Fruit fly (Drosophila melanogaster) whole organism, embryonic: Measurements from ENCODE around the gene CG17105.

ENCODE experiments used
- B-H2 ChIP-seq: fragments of 200-800 bp; sonication (Bioruptor generic); optimal IDR thresholded peaks from 2 replicates; lab custom pipeline; 2018; ENCODE audit warnings: missing biosample characterization, mild to moderate bottlenecking, missing genetic modification characterization
- BEAF-32 ChIP-seq: fragments of 200-800 bp; sonication (Bioruptor generic); optimal IDR thresholded peaks from 3 replicates; lab custom pipeline; 2017; ENCODE audit warnings: missing biosample characterization, missing genetic modification characterization, mild to moderate bottlenecking, moderate library complexity, missing genetic modification reagents
- CG10274 ChIP-seq: fragments of 200-800 bp; sonication (Bioruptor generic); optimal IDR thresholded peaks from 3 replicates; lab custom pipeline; 2017; ENCODE audit warnings: missing biosample characterization, mild to moderate bottlenecking, missing genetic modification characterization
- CG10543 ChIP-seq: fragments of 200-800 bp; sonication (Bioruptor generic); optimal IDR thresholded peaks from 3 replicates; lab custom pipeline; 2017; ENCODE audit warnings: missing biosample characterization, mild to moderate bottlenecking, missing genetic modification characterization, moderate library complexity
- CG10654 ChIP-seq: fragments of 200-800 bp; sonication (Bioruptor generic); optimal IDR thresholded peaks from 2 replicates; lab custom pipeline; 2016; ENCODE audit warnings: missing biosample characterization, missing genetic modification characterization
- CG10959 ChIP-seq: fragments of 200-800 bp; sonication (Bioruptor generic); IDR thresholded peaks from 2 replicates; pipeline ENCODE4 v1.3.6; 2022; ENCODE audit warnings: missing biosample characterization, missing genetic modification characterization
- CG11085 ChIP-seq: fragments of 200-800 bp; sonication (Bioruptor generic); IDR thresholded peaks from 2 replicates; pipeline ENCODE4 v1.3.6; 2022; ENCODE audit warnings: missing biosample characterization, missing genetic modification characterization
- CG11696 ChIP-seq: fragments of 200-800 bp; sonication (Bioruptor generic); IDR thresholded peaks from 2 replicates; pipeline ENCODE4 v1.3.6; 2022; ENCODE audit warnings: missing biosample characterization, missing genetic modification characterization
- CG12769 ChIP-seq: fragments of 200-800 bp; sonication (Bioruptor generic); optimal IDR thresholded peaks from 2 replicates; lab custom pipeline; 2019; ENCODE audit warnings: missing biosample characterization, mild to moderate bottlenecking, missing genetic modification characterization, moderate library complexity
- CG1647 ChIP-seq: fragments of 200-800 bp; sonication (Bioruptor generic); optimal IDR thresholded peaks from 3 replicates; lab custom pipeline; 2016; ENCODE audit warnings: missing biosample characterization, missing genetic modification characterization
- CG17385 ChIP-seq: fragments of 200-800 bp; sonication (Bioruptor generic); optimal IDR thresholded peaks from 3 replicates; lab custom pipeline; 2018; ENCODE audit warnings: missing biosample characterization, mild to moderate bottlenecking, missing genetic modification characterization
- CG17612 ChIP-seq: fragments of 200-800 bp; sonication (Bioruptor generic); IDR thresholded peaks from 2 replicates; pipeline ENCODE4 v1.3.6; 2022; ENCODE audit warnings: missing biosample characterization, missing genetic modification characterization
- CG1832 ChIP-seq: fragments of 200-800 bp; sonication (Bioruptor generic); optimal IDR thresholded peaks from 2 replicates; lab custom pipeline; 2017; ENCODE audit warnings: missing biosample characterization, mild to moderate bottlenecking, missing genetic modification characterization, inconsistent platforms
- CG18476 ChIP-seq: fragments of 200-800 bp; sonication (Bioruptor generic); optimal IDR thresholded peaks from 2 replicates; lab custom pipeline; 2016; ENCODE audit warnings: missing biosample characterization, mild to moderate bottlenecking, missing genetic modification characterization
- CG2875 ChIP-seq: fragments of 200-800 bp; sonication (Bioruptor generic); optimal IDR thresholded peaks from 2 replicates; lab custom pipeline; 2017; ENCODE audit warnings: missing biosample characterization, mild to moderate bottlenecking, missing genetic modification characterization, missing genetic modification reagents
- CG31441 ChIP-seq: fragments of 200-800 bp; sonication (Bioruptor generic); IDR thresholded peaks from 2 replicates; pipeline ENCODE4 v1.3.6; 2022; ENCODE audit warnings: missing biosample characterization, missing genetic modification characterization
- CG34422 ChIP-seq: fragments of 200-800 bp; sonication (Bioruptor generic); IDR thresholded peaks from 3 replicates; pipeline ENCODE4 v1.3.6; 2022; ENCODE audit warnings: missing biosample characterization, missing genetic modification characterization
- CG6654 ChIP-seq: fragments of 200-800 bp; sonication (Bioruptor generic); optimal IDR thresholded peaks from 2 replicates; lab custom pipeline; 2017; ENCODE audit warnings: missing biosample characterization, mild to moderate bottlenecking, missing genetic modification characterization
- CG7987 ChIP-seq: fragments of 200-800 bp; sonication (Bioruptor generic); optimal IDR thresholded peaks from 2 replicates; lab custom pipeline; 2018; ENCODE audit warnings: missing biosample characterization, mild to moderate bottlenecking, missing genetic modification characterization, moderate library complexity
- CG9817 ChIP-seq: fragments of 200-800 bp; sonication (Bioruptor generic); optimal IDR thresholded peaks from 2 replicates; lab custom pipeline; 2018; ENCODE audit warnings: missing biosample characterization, mild to moderate bottlenecking, missing genetic modification characterization, moderate library complexity
- CG9932 ChIP-seq: fragments of 200-800 bp; sonication (Bioruptor generic); IDR thresholded peaks from 2 replicates; pipeline ENCODE4 v1.3.6; 2022; ENCODE audit warnings: missing biosample characterization, missing genetic modification characterization
- D ChIP-seq, 2 experiments: fragments of 200-800 bp in 1 of 2; fragments of >200 bp in 1 of 2; sonication (Bioruptor generic) in 1 of 2; optimal IDR thresholded peaks; 2 replicates in 1 of 2; 3 replicates in 1 of 2; lab custom pipeline; 2017; ENCODE audit warnings: mild to moderate bottlenecking in 1 of 2, missing biosample characterization in 1 of 2, missing genetic modification characterization in 1 of 2, missing genetic modification reagents in 1 of 2
- Dip2 ChIP-seq: fragments of 200-800 bp; sonication (Bioruptor generic); IDR thresholded peaks from 2 replicates; pipeline ENCODE4 v1.3.6; 2022; ENCODE audit warnings: missing biosample characterization, missing genetic modification characterization
- Dll ChIP-seq: fragments of 200-800 bp; sonication (Bioruptor generic); IDR thresholded peaks from 4 replicates; pipeline ENCODE4 v1.3.6; 2022; ENCODE audit warnings: missing biosample characterization, missing genetic modification characterization; ENCODE audit not compliant: partially characterized antibody
- Fer2 ChIP-seq: fragments of 200-800 bp; sonication (Bioruptor generic); optimal IDR thresholded peaks from 2 replicates; lab custom pipeline; 2018; ENCODE audit warnings: missing biosample characterization, mild to moderate bottlenecking, missing genetic modification characterization, moderate library complexity
- HmgZ ChIP-seq: fragments of 200-800 bp; sonication (Bioruptor generic); optimal IDR thresholded peaks from 2 replicates; lab custom pipeline; 2018; ENCODE audit warnings: missing biosample characterization, mild to moderate bottlenecking, missing genetic modification characterization
- Hmr ChIP-seq: fragments of 200-800 bp; sonication (Bioruptor generic); optimal IDR thresholded peaks from 3 replicates; lab custom pipeline; 2017; ENCODE audit warnings: mild to moderate bottlenecking, missing biosample characterization, missing genetic modification reagents, missing genetic modification characterization
- Myb ChIP-seq: fragments of 200-800 bp; sonication (Bioruptor generic); optimal IDR thresholded peaks from 2 replicates; lab custom pipeline; 2016; ENCODE audit warnings: missing biosample characterization, missing genetic modification characterization
- NFAT ChIP-seq: fragments of 200-800 bp; sonication (Bioruptor generic); IDR thresholded peaks from 2 replicates; pipeline ENCODE4 v1.3.6; 2022; ENCODE audit warnings: missing biosample characterization, missing genetic modification characterization
- Usf ChIP-seq: fragments of 200-800 bp; sonication (Bioruptor generic); optimal IDR thresholded peaks from 2 replicates; lab custom pipeline; 2017; ENCODE audit warnings: missing genotype, missing biosample characterization, missing genetic modification characterization
- aop ChIP-seq: fragments of 200-800 bp; sonication (Bioruptor generic); IDR thresholded peaks from 2 replicates; pipeline ENCODE4 v1.3.6; 2022; ENCODE audit warnings: missing biosample characterization, missing genetic modification characterization
- ash1 ChIP-seq: fragments of 200-800 bp; sonication (Bioruptor generic); optimal IDR thresholded peaks from 2 replicates; lab custom pipeline; 2018; ENCODE audit warnings: missing biosample characterization, mild to moderate bottlenecking, missing genetic modification characterization
- bsh ChIP-seq, 2 experiments: fragments of 200-800 bp; sonication (Bioruptor generic); optimal IDR thresholded peaks; 2 replicates each; lab custom pipeline; 2017 to 2018; ENCODE audit warnings: mild to moderate bottlenecking in 2 of 2, missing biosample characterization in 2 of 2, missing genetic modification characterization in 2 of 2, moderate library complexity in 1 of 2
- danr ChIP-seq: fragments of 200-800 bp; sonication (Bioruptor generic); IDR thresholded peaks from 2 replicates; pipeline ENCODE4 v1.3.6; 2022; ENCODE audit warnings: missing biosample characterization, missing genetic modification characterization
- disco-r ChIP-seq: fragments of 200-800 bp; sonication (Bioruptor generic); optimal IDR thresholded peaks from 2 replicates; lab custom pipeline; 2016; ENCODE audit warnings: missing biosample characterization, missing genetic modification characterization
- dm ChIP-seq: fragments of 200-800 bp; sonication (Bioruptor generic); optimal IDR thresholded peaks from 3 replicates; lab custom pipeline; 2016; ENCODE audit warnings: missing biosample characterization, missing genetic modification characterization
- eve ChIP-seq, 2 experiments: fragments of >200 bp; optimal IDR thresholded peaks; 2 replicates each; lab custom pipeline; 2017; ENCODE audit warnings: missing biosample characterization in 2 of 2, missing genetic modification characterization in 2 of 2
- fd96Cb ChIP-seq: fragments of 200-800 bp; sonication (Bioruptor generic); optimal IDR thresholded peaks from 2 replicates; lab custom pipeline; 2018; ENCODE audit warnings: missing biosample characterization, mild to moderate bottlenecking, missing genetic modification characterization, moderate library complexity
- insv ChIP-seq, 2 experiments: fragments of 200-800 bp; sonication (Bioruptor generic); optimal IDR thresholded peaks; 3 replicates each; lab custom pipeline; 2016 to 2018; ENCODE audit warnings: missing biosample characterization in 2 of 2, missing genetic modification characterization in 2 of 2
- jing ChIP-seq: fragments of 200-800 bp; sonication (Bioruptor generic); optimal IDR thresholded peaks from 2 replicates; lab custom pipeline; 2018; ENCODE audit warnings: missing biosample characterization, mild to moderate bottlenecking, missing genetic modification characterization
- jumu ChIP-seq: fragments of 200-800 bp; sonication (Bioruptor generic); optimal IDR thresholded peaks from 3 replicates; lab custom pipeline; 2016; ENCODE audit warnings: missing biosample characterization, missing genetic modification characterization
- lab ChIP-seq: fragments of 200-800 bp; sonication (Bioruptor generic); optimal IDR thresholded peaks from 3 replicates; lab custom pipeline; 2017; ENCODE audit warnings: missing biosample characterization, missing genetic modification characterization, mild to moderate bottlenecking, moderate library complexity, missing genetic modification reagents
- pzg ChIP-seq: fragments of 200-800 bp; sonication (Bioruptor generic); optimal IDR thresholded peaks from 3 replicates; lab custom pipeline; 2018; ENCODE audit warnings: missing biosample characterization, mild to moderate bottlenecking, missing genetic modification characterization, moderate library complexity
- row ChIP-seq: fragments of 200-800 bp; sonication (Bioruptor generic); IDR thresholded peaks from 3 replicates; pipeline ENCODE4 v1.3.6; 2022; ENCODE audit warnings: missing biosample characterization, missing genetic modification characterization
- sens-2 ChIP-seq: fragments of 200-800 bp; sonication (Bioruptor generic); IDR thresholded peaks from 2 replicates; pipeline ENCODE4 v1.3.6; 2022; ENCODE audit warnings: missing biosample characterization, missing genetic modification characterization
- vfl ChIP-seq: fragments of 200-800 bp; sonication (Bioruptor generic); optimal IDR thresholded peaks from 2 replicates; lab custom pipeline; 2016; ENCODE audit warnings: missing biosample characterization, missing genetic modification characterization
- zen ChIP-seq: fragments of 200-800 bp; sonication (Bioruptor generic); optimal IDR thresholded peaks from 3 replicates; lab custom pipeline; 2018; ENCODE audit warnings: missing biosample characterization, mild to moderate bottlenecking, missing genetic modification characterization, moderate library complexity
- zen2 ChIP-seq: fragments of 200-800 bp; sonication (Bioruptor generic); IDR thresholded peaks from 3 replicates; pipeline ENCODE4 v1.3.6; 2022; ENCODE audit warnings: missing biosample characterization, missing genetic modification characterization; ENCODE audit not compliant: partially characterized antibody
- zfh2 ChIP-seq: fragments of 200-800 bp; sonication (Bioruptor generic); optimal IDR thresholded peaks from 2 replicates; lab custom pipeline; 2016; ENCODE audit warnings: missing biosample characterization, missing genetic modification characterization

The CG17105 gene

dm6 chr2L:10703281-10703680 lies 22.5 kb downstream of the CG17105 start, which contains the start of gene CG6415 (continued):
- TF ChIP-seq NFAT (GFP tag; lab: Robert Waterston, UW): peak; percentile 39; the same call in 1 of the 2 replicates
- TF ChIP-seq aop: 0 out of 2 replicates have a peak, but pooled peaks have one; percentile 38
- TF ChIP-seq HmgZ (tag; lab: Kevin White, UChicago): peak; percentile 51
- TF ChIP-seq D (optimal IDR thresholded peaks at IDR 0.05; lab: Kevin White, UChicago): no peak
- TF ChIP-seq D (GFP tag; optimal IDR thresholded peaks at IDR 0.05; lab: Kevin White, UChicago): peak; percentile 68
- TF ChIP-seq Dll: no peak
- TF ChIP-seq CG10274 (GFP tag; lab: Kevin White, UChicago): peak; percentile 44
- no peak for TF ChIP-seq BEAF-32 (GFP tag; lab: Kevin White, UChicago)
- peak; percentile 57 for TF ChIP-seq CG10654 (GFP tag; lab: Kevin White, UChicago)
- TF ChIP-seq row (GFP tag; lab: Robert Waterston, UW): peak; percentile 85
- peak; percentile 72 for TF ChIP-seq Hmr
- peak; percentile 40 for TF ChIP-seq jing (GFP tag; lab: Kevin White, UChicago)
- peak; percentile 76 for TF ChIP-seq CG9817 (tag; lab: Kevin White, UChicago)
- TF ChIP-seq CG18476: peak; percentile 48
- TF ChIP-seq zen2: no peak
- no peak for TF ChIP-seq ash1 (GFP tag; lab: Kevin White, UChicago)
- peak; percentile 75 for TF ChIP-seq fd96Cb (tag; lab: Kevin White, UChicago)
- TF ChIP-seq CG34422 (GFP tag; lab: Robert Waterston, UW): peak; percentile 61; the same call in 1 of the 3 replicates
- TF ChIP-seq CG2875 (GFP tag; lab: Kevin White, UChicago): peak; percentile 60
- TF ChIP-seq CG17385 (GFP tag; lab: Kevin White, UChicago): peak; percentile 63
- TF ChIP-seq pzg (GFP tag; lab: Kevin White, UChicago): no peak
- TF ChIP-seq jumu (GFP tag; lab: Kevin White, UChicago): peak; percentile 46
- TF ChIP-seq Myb (GFP tag; lab: Kevin White, UChicago): peak; percentile 45
- TF ChIP-seq Usf: peak; percentile 27
- no peak for TF ChIP-seq eve (GFP tag; optimal IDR thresholded peaks at IDR 0.05; lab: Kevin White, UChicago)
- 0 out of 2 replicates have a peak, but pooled peaks have one; percentile 50 for TF ChIP-seq sens-2 (GFP tag; lab: Robert Waterston, UW)
- no peak for TF ChIP-seq B-H2 (GFP tag; lab: Kevin White, UChicago)
- no peak for TF ChIP-seq CG1832 (GFP tag; lab: Kevin White, UChicago)
- peak; percentile 76 for TF ChIP-seq CG31441 (GFP tag; lab: Robert Waterston, UW)
- TF ChIP-seq disco-r: no peak
- peak in 1 of 2 experiments; percentile 83 for TF ChIP-seq bsh (GFP tag; optimal IDR thresholded peaks at IDR 0.05; lab: Kevin White, UChicago)
- TF ChIP-seq CG12769 (tag; lab: Kevin White, UChicago): peak; percentile 78
- peak; percentile 58; the same call in 1 of the 2 replicates for TF ChIP-seq CG11696 (GFP tag; lab: Robert Waterston, UW)
- TF ChIP-seq CG6654 (GFP tag; lab: Kevin White, UChicago): peak; percentile 31
- peak; percentile 38; the same call in 1 of the 2 replicates for TF ChIP-seq CG10959
- peak; percentile 51 for TF ChIP-seq CG10543 (GFP tag; lab: Kevin White, UChicago)
- peak; percentile 72 for TF ChIP-seq CG11085 (GFP tag; lab: Robert Waterston, UW)
- TF ChIP-seq zfh2: peak; percentile 56
- TF ChIP-seq vfl (GFP tag; lab: Kevin White, UChicago): no peak
- TF ChIP-seq dm (GFP tag; lab: Kevin White, UChicago): peak; percentile 39
- peak; percentile 57 for TF ChIP-seq Fer2
- TF ChIP-seq insv (GFP tag; optimal IDR thresholded peaks at IDR 0.05; lab: Kevin White, UChicago): no peak
- TF ChIP-seq CG7987 (GFP tag; lab: Kevin White, UChicago): no peak
- TF ChIP-seq lab (GFP tag; lab: Kevin White, UChicago): peak; percentile 85
- peak; percentile 36; the same call in 1 of the 2 replicates for TF ChIP-seq CG9932
- peak; percentile 25 for TF ChIP-seq CG1647 (GFP tag; lab: Kevin White, UChicago)
- TF ChIP-seq CG17612: peak; percentile 60
- no peak for TF ChIP-seq Dip2 (GFP tag; lab: Robert Waterston, UW)
- peak; percentile 51; the same call in 1 of the 2 replicates for TF ChIP-seq danr (GFP tag; lab: Robert Waterston, UW)
- TF ChIP-seq zen (tag; lab: Kevin White, UChicago): peak; percentile 81
